Fruit fly (Drosophila melanogaster) whole organism, prepupa: ENCODE results near the gene CG9173.

ENCODE experiments used
- Blimp-1 ChIP-seq: fragments of 200-800 bp; sonication (Bioruptor generic); optimal IDR thresholded peaks from 3 replicates; lab custom pipeline; 2017; ENCODE audit warnings: missing biosample characterization, missing genetic modification characterization, mild to moderate bottlenecking, moderate library complexity, missing genetic modification reagents
- CG10631 ChIP-seq: fragments of 200-800 bp; sonication (Bioruptor generic); optimal IDR thresholded peaks from 2 replicates; lab custom pipeline; 2016; ENCODE audit warnings: missing biosample characterization, missing genetic modification characterization
- CG10669 ChIP-seq: fragments of 200-800 bp; sonication (Bioruptor generic); optimal IDR thresholded peaks from 3 replicates; lab custom pipeline; 2018; ENCODE audit warnings: missing biosample characterization, mild to moderate bottlenecking, missing genetic modification characterization, moderate library complexity
- CG11294 ChIP-seq: fragments of 200-800 bp; sonication (Bioruptor generic); IDR thresholded peaks from 2 replicates; pipeline ENCODE4 v1.3.6; 2022; ENCODE audit warnings: missing biosample characterization, missing genetic modification characterization
- CG11762 ChIP-seq: fragments of 200-800 bp; sonication (Bioruptor generic); optimal IDR thresholded peaks from 3 replicates; lab custom pipeline; 2016; ENCODE audit warnings: missing biosample characterization, missing genetic modification characterization; ENCODE audit not compliant: insufficient read depth
- CG15336 ChIP-seq: fragments of 200-800 bp; sonication (Bioruptor generic); IDR thresholded peaks from 2 replicates; pipeline ENCODE4 v1.3.6; 2022; ENCODE audit warnings: missing biosample characterization, missing genetic modification characterization
- CG1621 ChIP-seq: fragments of 200-800 bp; sonication (Bioruptor generic); optimal IDR thresholded peaks from 3 replicates; lab custom pipeline; 2018; ENCODE audit warnings: missing biosample characterization, mild to moderate bottlenecking, missing genetic modification characterization
- CG16779 ChIP-seq: fragments of 200-800 bp; sonication (Bioruptor generic); optimal IDR thresholded peaks from 3 replicates; lab custom pipeline; 2017; ENCODE audit warnings: missing biosample characterization, mild to moderate bottlenecking, missing genetic modification characterization
- CG3032 ChIP-seq: fragments of 200-800 bp; optimal IDR thresholded peaks from 2 replicates; lab custom pipeline; 2019; ENCODE audit warnings: missing biosample characterization, mild to moderate bottlenecking, missing genetic modification characterization, moderate library complexity
- CG31627 ChIP-seq: fragments of 200-800 bp; sonication (Bioruptor generic); optimal IDR thresholded peaks from 3 replicates; lab custom pipeline; 2016; ENCODE audit warnings: missing biosample characterization, missing genetic modification characterization
- CG32006 ChIP-seq: fragments of 200-800 bp; sonication (Bioruptor generic); optimal IDR thresholded peaks from 3 replicates; lab custom pipeline; 2017; ENCODE audit warnings: missing biosample characterization, mild to moderate bottlenecking, missing genetic modification characterization
- CG34406 ChIP-seq: fragments of 200-800 bp; sonication (Bioruptor generic); optimal IDR thresholded peaks from 3 replicates; lab custom pipeline; 2016; ENCODE audit warnings: missing biosample characterization, missing genetic modification characterization
- CG4318 ChIP-seq: fragments of 200-800 bp; sonication (Bioruptor generic); optimal IDR thresholded peaks from 3 replicates; lab custom pipeline; 2017; ENCODE audit warnings: missing biosample characterization, mild to moderate bottlenecking, missing genetic modification characterization
- CG6163 ChIP-seq: fragments of 200-800 bp; sonication (Bioruptor generic); IDR thresholded peaks from 3 replicates; pipeline ENCODE4 v1.3.6; 2022; ENCODE audit warnings: missing biosample characterization, missing genetic modification characterization
- CG6792 ChIP-seq: fragments of 200-800 bp; sonication (Bioruptor generic); optimal IDR thresholded peaks from 3 replicates; lab custom pipeline; 2016; ENCODE audit warnings: missing biosample characterization, missing genetic modification characterization
- CG6808 ChIP-seq: fragments of 200-800 bp; sonication (Bioruptor generic); optimal IDR thresholded peaks from 3 replicates; lab custom pipeline; 2017; ENCODE audit warnings: missing biosample characterization, missing genetic modification characterization, mild to moderate bottlenecking, moderate library complexity, missing genetic modification reagents
- CG6854 ChIP-seq: fragments of 200-800 bp; sonication (Bioruptor generic); optimal IDR thresholded peaks from 2 replicates; lab custom pipeline; 2017; ENCODE audit warnings: missing biosample characterization, mild to moderate bottlenecking, missing genetic modification characterization
- CG7368 ChIP-seq: fragments of 200-800 bp; sonication (Bioruptor generic); optimal IDR thresholded peaks from 3 replicates; lab custom pipeline; 2016; ENCODE audit warnings: missing biosample characterization, missing genetic modification characterization
- CG8119 ChIP-seq: fragments of 200-800 bp; sonication (Bioruptor generic); IDR thresholded peaks from 3 replicates; pipeline ENCODE4 v1.3.6; 2022; ENCODE audit warnings: missing biosample characterization, missing genetic modification characterization
- CG8319 ChIP-seq: fragments of 200-800 bp; sonication (Bioruptor generic); optimal IDR thresholded peaks from 3 replicates; lab custom pipeline; 2016; ENCODE audit warnings: missing biosample characterization, missing genetic modification characterization
- CG8632 ChIP-seq: fragments of 200-800 bp; sonication (Bioruptor generic); optimal IDR thresholded peaks from 3 replicates; lab custom pipeline; 2016; ENCODE audit warnings: missing biosample characterization, missing genetic modification characterization
- CG9139 ChIP-seq: fragments of 200-800 bp; sonication (Bioruptor generic); optimal IDR thresholded peaks from 3 replicates; lab custom pipeline; 2017; ENCODE audit warnings: missing biosample characterization, mild to moderate bottlenecking, missing genetic modification characterization
- Eip75B ChIP-seq: fragments of 200-800 bp; sonication (Bioruptor generic); optimal IDR thresholded peaks from 3 replicates; lab custom pipeline; 2016; ENCODE audit warnings: missing biosample characterization, missing genetic modification characterization
- Eip78C ChIP-seq: fragments of 200-800 bp; sonication (Bioruptor generic); peaks from one replicate; lab custom pipeline; 2016; ENCODE audit warnings: missing biosample characterization, missing genetic modification characterization
- Eip93F ChIP-seq: fragments of 200-800 bp; sonication (Bioruptor generic); optimal IDR thresholded peaks from 2 replicates; lab custom pipeline; 2016; ENCODE audit warnings: missing biosample characterization, mild to moderate bottlenecking, missing genetic modification characterization
- Ets21C ChIP-seq: fragments of 200-800 bp; sonication (Bioruptor generic); optimal IDR thresholded peaks from 3 replicates; lab custom pipeline; 2016; ENCODE audit warnings: missing biosample characterization, missing genetic modification characterization
- Ets96B ChIP-seq: fragments of 200-800 bp; optimal IDR thresholded peaks from 2 replicates; lab custom pipeline; 2019; ENCODE audit warnings: missing biosample characterization, mild to moderate bottlenecking, missing genetic modification characterization, moderate library complexity
- Hr38 ChIP-seq: sonication (Bioruptor generic); optimal IDR thresholded peaks from 2 replicates; lab custom pipeline; 2016; ENCODE audit warnings: missing biosample characterization, missing genetic modification characterization
- Hr4 ChIP-seq: fragments of 200-800 bp; sonication (Bioruptor generic); optimal IDR thresholded peaks from 3 replicates; lab custom pipeline; 2016; ENCODE audit warnings: missing biosample characterization, missing genetic modification characterization
- OdsH ChIP-seq: fragments of 200-800 bp; sonication (Bioruptor generic); optimal IDR thresholded peaks from 3 replicates; lab custom pipeline; 2016; ENCODE audit warnings: missing biosample characterization, missing genetic modification characterization
- Smox ChIP-seq: fragments of 200-800 bp; sonication (Bioruptor generic); optimal IDR thresholded peaks from 3 replicates; lab custom pipeline; 2016; ENCODE audit warnings: missing biosample characterization, missing genetic modification characterization
- Sox102F ChIP-seq: fragments of 200-800 bp; sonication (Bioruptor generic); optimal IDR thresholded peaks from 2 replicates; lab custom pipeline; 2016; ENCODE audit warnings: missing biosample characterization, mild to moderate bottlenecking, missing genetic modification characterization
- Sox14 ChIP-seq: fragments of 200-800 bp; sonication (Bioruptor generic); optimal IDR thresholded peaks from 3 replicates; lab custom pipeline; 2016; ENCODE audit warnings: missing biosample characterization, missing genetic modification characterization
- achi ChIP-seq: fragments of 200-800 bp; sonication (Bioruptor generic); optimal IDR thresholded peaks from 3 replicates; lab custom pipeline; 2016; ENCODE audit warnings: missing biosample characterization, missing genetic modification characterization
- acj6 ChIP-seq: fragments of 200-800 bp; sonication (Bioruptor generic); optimal IDR thresholded peaks from 3 replicates; lab custom pipeline; 2016; ENCODE audit warnings: missing biosample characterization, missing genetic modification characterization
- cyc ChIP-seq: fragments of 200-800 bp; sonication (Bioruptor generic); optimal IDR thresholded peaks from 3 replicates; lab custom pipeline; 2016; ENCODE audit warnings: missing biosample characterization, missing genetic modification characterization
- dac ChIP-seq: fragments of 200-800 bp; sonication (Bioruptor generic); optimal IDR thresholded peaks from 2 replicates; lab custom pipeline; 2017; ENCODE audit warnings: missing biosample characterization, mild to moderate bottlenecking, missing genetic modification characterization
- dsx ChIP-seq: fragments of 200-800 bp; optimal IDR thresholded peaks from 3 replicates; lab custom pipeline; 2019; ENCODE audit warnings: missing biosample characterization, mild to moderate bottlenecking, missing genetic modification characterization, moderate library complexity; ENCODE audit not compliant: poor library complexity, severe bottlenecking
- eg ChIP-seq: fragments of 200-800 bp; sonication (Bioruptor generic); IDR thresholded peaks from 3 replicates; pipeline ENCODE4 v1.3.6; 2022; ENCODE audit warnings: missing biosample characterization, missing genetic modification characterization
- esn ChIP-seq: fragments of 200-800 bp; sonication (Bioruptor generic); optimal IDR thresholded peaks from 2 replicates; lab custom pipeline; 2016; ENCODE audit warnings: missing biosample characterization, mild to moderate bottlenecking, missing genetic modification characterization, moderate library complexity
- fd59A ChIP-seq: fragments of 200-800 bp; sonication (Bioruptor generic); optimal IDR thresholded peaks from 2 replicates; lab custom pipeline; 2017; ENCODE audit warnings: missing biosample characterization, mild to moderate bottlenecking, missing genetic modification characterization, missing genetic modification reagents
- fd85E ChIP-seq: fragments of 200-800 bp; sonication (Bioruptor generic); optimal IDR thresholded peaks from 3 replicates; lab custom pipeline; 2016; ENCODE audit warnings: missing biosample characterization, missing genetic modification characterization
- fkh ChIP-seq: fragments of 200-800 bp; sonication (Bioruptor generic); optimal IDR thresholded peaks from 3 replicates; lab custom pipeline; 2017; ENCODE audit warnings: missing biosample characterization, mild to moderate bottlenecking, missing genetic modification characterization, moderate library complexity
- lz ChIP-seq: fragments of 200-800 bp; sonication (Bioruptor generic); optimal IDR thresholded peaks from 3 replicates; lab custom pipeline; 2016; ENCODE audit warnings: missing biosample characterization, missing genetic modification characterization
- net ChIP-seq: fragments of 200-800 bp; sonication (Bioruptor generic); optimal IDR thresholded peaks from 3 replicates; lab custom pipeline; 2016; ENCODE audit warnings: missing biosample characterization, missing genetic modification characterization
- pdm3 ChIP-seq: fragments of 200-800 bp; sonication (Bioruptor generic); optimal IDR thresholded peaks from 3 replicates; lab custom pipeline; 2016; ENCODE audit warnings: missing biosample characterization, missing genetic modification characterization
- spab ChIP-seq: fragments of 200-800 bp; sonication (Bioruptor generic); optimal IDR thresholded peaks from 2 replicates; lab custom pipeline; 2017; ENCODE audit warnings: missing biosample characterization, mild to moderate bottlenecking, missing genetic modification characterization, missing genetic modification reagents
- topi ChIP-seq: fragments of 200-800 bp; sonication (Bioruptor generic); optimal IDR thresholded peaks from 3 replicates; lab custom pipeline; 2016; ENCODE audit warnings: missing biosample characterization, missing genetic modification characterization
- vri ChIP-seq: fragments of 200-800 bp; sonication (Bioruptor generic); optimal IDR thresholded peaks from 3 replicates; lab custom pipeline; 2016; ENCODE audit warnings: missing biosample characterization, mild to moderate bottlenecking, missing genetic modification characterization

The CG9173 gene

dm6 chr3L:1415931-1416330, 7.3 kb downstream of the CG9173 start, which contains the start of gene FucTD:
Gene FucTD, plus strand, starts transcription at chr3L:1416231.
- no peak for TF ChIP-seq Eip93F (GFP tag; lab: Kevin White, UChicago)
- TF ChIP-seq lz (GFP tag; lab: Kevin White, UChicago): no peak
- no peak for TF ChIP-seq CG4318 (GFP tag; lab: Kevin White, UChicago)
- no peak for TF ChIP-seq CG34406 (GFP tag; lab: Kevin White, UChicago)
- TF ChIP-seq CG10669 (GFP tag; lab: Kevin White, UChicago): no peak
- TF ChIP-seq fkh: no peak
- no peak for TF ChIP-seq CG11294 (GFP tag; lab: Robert Waterston, UW)
- TF ChIP-seq Blimp-1 (GFP tag; lab: Kevin White, UChicago): no peak
- no peak for TF ChIP-seq CG1621
- no peak for TF ChIP-seq OdsH (GFP tag; lab: Kevin White, UChicago)
- TF ChIP-seq Hr4 (GFP tag; lab: Kevin White, UChicago): no peak
- TF ChIP-seq Sox14: no peak

DNA sequence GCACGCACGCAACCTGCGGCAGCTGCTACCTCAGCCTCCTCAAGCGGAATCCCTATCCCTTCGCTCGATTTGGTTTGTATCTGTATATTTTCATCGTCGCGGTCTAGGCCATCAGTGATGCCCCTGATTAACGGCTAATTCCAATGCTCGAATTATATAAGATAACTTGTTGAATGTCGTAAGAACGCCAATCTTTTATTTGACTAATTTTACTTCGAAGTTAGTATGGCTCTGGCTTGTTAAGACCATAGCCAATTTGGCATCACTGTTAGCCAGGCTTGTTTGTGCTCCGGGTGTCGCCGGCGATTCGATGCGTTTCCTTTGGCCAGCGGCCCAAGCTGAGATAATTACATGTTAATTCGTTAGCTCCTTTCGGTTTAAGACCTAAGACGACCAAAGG, 9.2 kb downstream of the CG9173 start:
- TF ChIP-seq Blimp-1 (GFP tag; lab: Kevin White, UChicago): no peak
- TF ChIP-seq Ets96B (tag; lab: Kevin White, UChicago): no peak
- peak; percentile 73 for TF ChIP-seq Eip78C (GFP tag; lab: Kevin White, UChicago)
- peak; percentile 40 for TF ChIP-seq Sox102F (GFP tag; lab: Kevin White, UChicago)
- no peak for TF ChIP-seq Eip93F (GFP tag; lab: Kevin White, UChicago)
- TF ChIP-seq CG7368 (GFP tag; lab: Kevin White, UChicago): no peak
- no peak for TF ChIP-seq CG8119 (GFP tag; lab: Robert Waterston, UW)
- no peak for TF ChIP-seq topi (GFP tag; lab: Kevin White, UChicago)
- peak; percentile 58 for TF ChIP-seq CG10631
- TF ChIP-seq eg (GFP tag; lab: Robert Waterston, UW): peak; percentile 36; the same call in 1 of the 3 replicates
- no peak for TF ChIP-seq Hr38 (GFP tag; lab: Kevin White, UChicago)
- TF ChIP-seq pdm3 (GFP tag; lab: Kevin White, UChicago): peak; percentile 63
- peak; percentile 33; the same call in 1 of the 2 replicates for TF ChIP-seq CG15336
- TF ChIP-seq CG1621: peak; percentile 80
- peak; percentile 60 for TF ChIP-seq CG6792
- no peak for TF ChIP-seq fd85E (GFP tag; lab: Kevin White, UChicago)
- TF ChIP-seq CG9139 (GFP tag; lab: Kevin White, UChicago): no peak
- TF ChIP-seq esn (GFP tag; lab: Kevin White, UChicago): peak; percentile 42
- no peak for TF ChIP-seq CG10669 (GFP tag; lab: Kevin White, UChicago)
- TF ChIP-seq OdsH (GFP tag; lab: Kevin White, UChicago): peak; percentile 57
- no peak for TF ChIP-seq Ets21C (GFP tag; lab: Kevin White, UChicago)
- TF ChIP-seq net (GFP tag; lab: Kevin White, UChicago): peak; percentile 61
- no peak for TF ChIP-seq CG11294 (GFP tag; lab: Robert Waterston, UW)
- peak; percentile 11 for TF ChIP-seq CG16779 (tag; lab: Kevin White, UChicago)
- TF ChIP-seq CG6163: peak; percentile 77; the same call in 2 of the 3 replicates
- TF ChIP-seq fkh: no peak
- peak; percentile 61 for TF ChIP-seq dsx (GFP tag; lab: Kevin White, UChicago)
- peak; percentile 12 for TF ChIP-seq CG8319 (GFP tag; lab: Kevin White, UChicago)
- peak; percentile 64 for TF ChIP-seq CG3032
- TF ChIP-seq acj6: peak; percentile 68
- TF ChIP-seq Sox14: peak; percentile 52
- peak; percentile 54 for TF ChIP-seq fd59A (GFP tag; lab: Kevin White, UChicago)
- TF ChIP-seq achi (GFP tag; lab: Kevin White, UChicago): no peak
- no peak for TF ChIP-seq CG6854 (GFP tag; lab: Kevin White, UChicago)
- no peak for TF ChIP-seq dac (GFP tag; lab: Kevin White, UChicago)
- TF ChIP-seq Eip75B: peak; percentile 56
- peak; percentile 56 for TF ChIP-seq CG8632
- TF ChIP-seq spab: no peak
- no peak for TF ChIP-seq cyc
- peak; percentile 15 for TF ChIP-seq CG32006 (GFP tag; lab: Kevin White, UChicago)
- peak; percentile 12 for TF ChIP-seq Smox (GFP tag; lab: Kevin White, UChicago)
- peak; percentile 32 for TF ChIP-seq CG31627 (GFP tag; lab: Kevin White, UChicago)
- TF ChIP-seq CG11762: no peak
- peak; percentile 18 for TF ChIP-seq vri (GFP tag; lab: Kevin White, UChicago)
- TF ChIP-seq CG6808 (GFP tag; lab: Kevin White, UChicago): no peak
